Fruit fly (Drosophila melanogaster) whole organism, embryonic: ENCODE results near the gene nudE.

ENCODE experiments used
- Ada2b ChIP-seq: fragments of 200-800 bp; sonication (Bioruptor generic); IDR thresholded peaks from 2 replicates; pipeline ENCODE4 v1.3.6; 2022; ENCODE audit warnings: missing biosample characterization, missing genetic modification characterization
- BEAF-32 ChIP-seq: fragments of 200-800 bp; sonication (Bioruptor generic); optimal IDR thresholded peaks from 3 replicates; lab custom pipeline; 2017; ENCODE audit warnings: missing biosample characterization, missing genetic modification characterization, mild to moderate bottlenecking, moderate library complexity, missing genetic modification reagents
- CG11456 ChIP-seq: fragments of 200-800 bp; sonication (Bioruptor generic); IDR thresholded peaks from 3 replicates; pipeline ENCODE4 v1.3.6; 2022; ENCODE audit warnings: missing biosample characterization, missing genetic modification characterization
- CG13775 ChIP-seq: fragments of 200-800 bp; sonication (Bioruptor generic); optimal IDR thresholded peaks from 3 replicates; lab custom pipeline; 2017; ENCODE audit warnings: missing biosample characterization, mild to moderate bottlenecking, missing genetic modification characterization
- CG14965 ChIP-seq: fragments of 200-800 bp; sonication (Bioruptor generic); optimal IDR thresholded peaks from 2 replicates; lab custom pipeline; 2016; ENCODE audit warnings: missing biosample characterization, missing genetic modification characterization, borderline replicate concordance
- CG17186 ChIP-seq: fragments of 200-800 bp; sonication (Bioruptor generic); optimal IDR thresholded peaks from 3 replicates; lab custom pipeline; 2017; ENCODE audit warnings: missing biosample characterization, missing genetic modification reagents, missing genetic modification characterization
- CG17385 ChIP-seq: fragments of 200-800 bp; sonication (Bioruptor generic); optimal IDR thresholded peaks from 3 replicates; lab custom pipeline; 2018; ENCODE audit warnings: missing biosample characterization, mild to moderate bottlenecking, missing genetic modification characterization
- CG17568 ChIP-seq: fragments of 200-800 bp; sonication (Bioruptor generic); optimal IDR thresholded peaks from 2 replicates; lab custom pipeline; 2018; ENCODE audit warnings: missing biosample characterization, mild to moderate bottlenecking, missing genetic modification characterization, moderate library complexity
- CG18764 ChIP-seq: fragments of 200-800 bp; sonication (Bioruptor generic); optimal IDR thresholded peaks from 3 replicates; lab custom pipeline; 2016; ENCODE audit warnings: missing biosample characterization, missing genetic modification characterization
- CG2199 ChIP-seq: fragments of 200-800 bp; sonication (Bioruptor generic); IDR thresholded peaks from 3 replicates; pipeline ENCODE4 v1.3.6; 2022; ENCODE audit warnings: missing biosample characterization, missing genetic modification characterization
- CG2202 ChIP-seq: fragments of 200-800 bp; sonication (Bioruptor generic); optimal IDR thresholded peaks from 2 replicates; lab custom pipeline; 2018; ENCODE audit warnings: missing biosample characterization, mild to moderate bottlenecking, missing genetic modification characterization
- CG32532 ChIP-seq: fragments of 200-800 bp; sonication (Bioruptor generic); IDR thresholded peaks from 2 replicates; pipeline ENCODE4 v1.3.6; 2022; ENCODE audit warnings: missing biosample characterization, missing genetic modification characterization
- CG32772 ChIP-seq: fragments of 200-800 bp; sonication (Bioruptor generic); IDR thresholded peaks from 2 replicates; pipeline ENCODE4 v1.3.6; 2022; ENCODE audit warnings: missing biosample characterization, missing genetic modification characterization
- CG3838 ChIP-seq: fragments of 200-800 bp; sonication (Bioruptor generic); optimal IDR thresholded peaks from 3 replicates; lab custom pipeline; 2016; ENCODE audit warnings: missing biosample characterization, missing genetic modification characterization
- CG4360 ChIP-seq: fragments of 200-800 bp; sonication (Bioruptor generic); IDR thresholded peaks from 2 replicates; pipeline ENCODE4 v1.3.6; 2022; ENCODE audit warnings: missing biosample characterization, missing genetic modification characterization
- CG4707 ChIP-seq: fragments of 200-800 bp; sonication (Bioruptor generic); optimal IDR thresholded peaks from 2 replicates; lab custom pipeline; 2018; ENCODE audit warnings: missing biosample characterization, mild to moderate bottlenecking, missing genetic modification characterization, moderate library complexity
- CG6791 ChIP-seq: fragments of 200-800 bp; sonication (Bioruptor generic); IDR thresholded peaks from 3 replicates; pipeline ENCODE4 v1.3.6; 2022; ENCODE audit warnings: missing biosample characterization, missing genetic modification characterization; ENCODE audit not compliant: partially characterized antibody
- CG7987 ChIP-seq: fragments of 200-800 bp; sonication (Bioruptor generic); optimal IDR thresholded peaks from 2 replicates; lab custom pipeline; 2018; ENCODE audit warnings: missing biosample characterization, mild to moderate bottlenecking, missing genetic modification characterization, moderate library complexity
- CG8765 ChIP-seq: fragments of 200-800 bp; sonication (Bioruptor generic); IDR thresholded peaks from 2 replicates; pipeline ENCODE4 v1.3.6; 2022; ENCODE audit warnings: missing biosample characterization, missing genetic modification characterization
- CG9609 ChIP-seq: fragments of 200-800 bp; sonication (Bioruptor generic); optimal IDR thresholded peaks from 3 replicates; lab custom pipeline; 2016; ENCODE audit warnings: missing biosample characterization, missing genetic modification characterization
- CG9727 ChIP-seq: fragments of 200-800 bp; sonication (Bioruptor generic); optimal IDR thresholded peaks from 3 replicates; lab custom pipeline; 2017; ENCODE audit warnings: missing biosample characterization, mild to moderate bottlenecking, missing genetic modification characterization
- CrebB ChIP-seq: fragments of 200-800 bp; sonication (Bioruptor generic); optimal IDR thresholded peaks from 3 replicates; lab custom pipeline; 2018; ENCODE audit warnings: missing biosample characterization, mild to moderate bottlenecking, missing genetic modification characterization
- Dp ChIP-seq: fragments of 200-800 bp; sonication (Bioruptor generic); optimal IDR thresholded peaks from 2 replicates; lab custom pipeline; 2018; ENCODE audit warnings: missing biosample characterization, mild to moderate bottlenecking, missing genetic modification characterization, moderate library complexity
- Fer3 ChIP-seq: fragments of 200-800 bp; sonication (Bioruptor generic); optimal IDR thresholded peaks from 2 replicates; lab custom pipeline; 2018; ENCODE audit warnings: missing biosample characterization, mild to moderate bottlenecking, missing genetic modification characterization, moderate library complexity
- Gsc ChIP-seq: fragments of 200-800 bp; sonication (Bioruptor generic); IDR thresholded peaks from 2 replicates; pipeline ENCODE4 v1.3.6; 2022; ENCODE audit warnings: missing biosample characterization, missing genetic modification characterization
- Mad ChIP-seq: fragments of 200-800 bp; sonication (Bioruptor generic); optimal IDR thresholded peaks from 2 replicates; lab custom pipeline; 2016; ENCODE audit warnings: missing biosample characterization, missing genetic modification characterization
- ase ChIP-seq: fragments of 200-800 bp; sonication (Bioruptor generic); IDR thresholded peaks from 3 replicates; pipeline ENCODE4 v1.3.6; 2022; ENCODE audit warnings: missing biosample characterization, missing genetic modification characterization
- fd102C ChIP-seq: fragments of 200-800 bp; sonication (Bioruptor generic); optimal IDR thresholded peaks from 2 replicates; lab custom pipeline; 2018; ENCODE audit warnings: missing biosample characterization, mild to moderate bottlenecking, missing genetic modification characterization, moderate library complexity
- gem ChIP-seq: fragments of 200-800 bp; sonication (Bioruptor generic); optimal IDR thresholded peaks from 2 replicates; lab custom pipeline; 2019; ENCODE audit warnings: missing biosample characterization, mild to moderate bottlenecking, missing genetic modification characterization, moderate library complexity
- lab ChIP-seq: fragments of 200-800 bp; sonication (Bioruptor generic); optimal IDR thresholded peaks from 3 replicates; lab custom pipeline; 2017; ENCODE audit warnings: missing biosample characterization, missing genetic modification characterization, mild to moderate bottlenecking, moderate library complexity, missing genetic modification reagents
- luna ChIP-seq: fragments of 200-800 bp; sonication (Bioruptor generic); optimal IDR thresholded peaks from 2 replicates; lab custom pipeline; 2016; ENCODE audit warnings: missing biosample characterization, missing genetic modification characterization
- nerfin-1 ChIP-seq: fragments of 200-800 bp; sonication (Bioruptor generic); optimal IDR thresholded peaks from 3 replicates; lab custom pipeline; 2019; ENCODE audit warnings: missing biosample characterization, mild to moderate bottlenecking, missing genetic modification characterization, moderate library complexity
- nerfin-2 ChIP-seq: fragments of 200-800 bp; sonication (Bioruptor generic); IDR thresholded peaks from 2 replicates; pipeline ENCODE4 v1.3.6; 2022; ENCODE audit warnings: missing biosample characterization, missing genetic modification characterization; ENCODE audit not compliant: partially characterized antibody
- nmo ChIP-seq: fragments of 200-800 bp; sonication (Bioruptor generic); optimal IDR thresholded peaks from 2 replicates; lab custom pipeline; 2018; ENCODE audit warnings: missing biosample characterization, mild to moderate bottlenecking, missing genetic modification characterization, moderate library complexity
- nom ChIP-seq: fragments of 200-800 bp; sonication (Bioruptor generic); optimal IDR thresholded peaks from 2 replicates; lab custom pipeline; 2017; ENCODE audit warnings: missing biosample characterization, missing genetic modification characterization, mild to moderate bottlenecking, moderate library complexity, missing genetic modification reagents
- pan ChIP-seq, 4 experiments: fragments of >200 bp in 3 of 4; fragments of 200-800 bp in 1 of 4; sonication (Bioruptor generic) in 1 of 4; optimal IDR thresholded peaks in 3 of 4; IDR thresholded peaks in 1 of 4; 2 replicates each; pipeline versions ENCODE4 v1.3.6 to Lab custom; 2017 to 2022; ENCODE audit warnings: missing biosample characterization in 2 of 4, missing genetic modification characterization in 2 of 4, mixed read lengths in 1 of 4
- pros ChIP-seq: fragments of 200-800 bp; sonication (Bioruptor generic); optimal IDR thresholded peaks from 3 replicates; lab custom pipeline; 2019; ENCODE audit warnings: missing biosample characterization, mild to moderate bottlenecking, missing genetic modification characterization, moderate library complexity
- repo ChIP-seq: fragments of 200-800 bp; sonication (Bioruptor generic); optimal IDR thresholded peaks from 2 replicates; lab custom pipeline; 2016; ENCODE audit warnings: missing biosample characterization, missing genetic modification characterization
- salm ChIP-seq: fragments of 200-800 bp; sonication (Bioruptor generic); optimal IDR thresholded peaks from 2 replicates; lab custom pipeline; 2018; ENCODE audit warnings: missing biosample characterization, mild to moderate bottlenecking, missing genetic modification characterization
- sima ChIP-seq: fragments of 200-800 bp; sonication (Bioruptor generic); optimal IDR thresholded peaks from 2 replicates; lab custom pipeline; 2016; ENCODE audit warnings: missing biosample characterization, missing genetic modification characterization
- slbo ChIP-seq: fragments of 200-800 bp; sonication (Bioruptor generic); IDR thresholded peaks from 2 replicates; pipeline ENCODE4 v1.3.6; 2022; ENCODE audit warnings: missing biosample characterization, missing genetic modification characterization
- slp2 ChIP-seq: fragments of 200-800 bp; sonication (Bioruptor generic); optimal IDR thresholded peaks from 2 replicates; lab custom pipeline; 2016; ENCODE audit warnings: missing biosample characterization, missing genetic modification characterization
- sr ChIP-seq: fragments of 200-800 bp; sonication (Bioruptor generic); IDR thresholded peaks from 3 replicates; pipeline ENCODE4 v1.3.6; 2022; ENCODE audit warnings: missing biosample characterization, missing genetic modification characterization
- tio ChIP-seq: fragments of 200-800 bp; sonication (Bioruptor generic); optimal IDR thresholded peaks from 2 replicates; lab custom pipeline; 2017; ENCODE audit warnings: missing biosample characterization, missing genetic modification characterization, inconsistent platforms
- toy ChIP-seq: fragments of 200-800 bp; sonication (Bioruptor generic); IDR thresholded peaks from 2 replicates; pipeline ENCODE4 v1.3.6; 2022; ENCODE audit warnings: missing biosample characterization, missing genetic modification characterization
- ttk ChIP-seq: fragments of 200-800 bp; sonication (Bioruptor generic); IDR thresholded peaks from 2 replicates; pipeline ENCODE4 v2.1.2; 2022; ENCODE audit warnings: missing biosample characterization, missing genetic modification characterization
- twi ChIP-seq: fragments of 200-800 bp; optimal IDR thresholded peaks from 2 replicates; lab custom pipeline; 2019; ENCODE audit warnings: missing biosample characterization, mild to moderate bottlenecking, missing genetic modification characterization, moderate library complexity
- unpg ChIP-seq: fragments of 200-800 bp; sonication (Bioruptor generic); optimal IDR thresholded peaks from 3 replicates; lab custom pipeline; 2018; ENCODE audit warnings: missing biosample characterization, mild to moderate bottlenecking, missing genetic modification characterization, moderate library complexity
- zen2 ChIP-seq: fragments of 200-800 bp; sonication (Bioruptor generic); IDR thresholded peaks from 3 replicates; pipeline ENCODE4 v1.3.6; 2022; ENCODE audit warnings: missing biosample characterization, missing genetic modification characterization; ENCODE audit not compliant: partially characterized antibody

Gene nudE

dm6 chr3L:9853895-9854470 lies 45.1 kb upstream of the nudE start:
- TF ChIP-seq slbo (GFP tag; lab: Robert Waterston, UW), result no peak
- TF ChIP-seq nom, result peak; percentile 9
- no peak for TF ChIP-seq CG9609
- no peak for TF ChIP-seq toy (GFP tag; lab: Robert Waterston, UW)
- peak; percentile 84 for TF ChIP-seq CG4360 (GFP tag; lab: Robert Waterston, UW)
- TF ChIP-seq Ada2b (GFP tag; lab: Robert Waterston, UW), result no peak
- TF ChIP-seq ttk, result peak; percentile 46; the same call in 1 of the 2 replicates
- TF ChIP-seq zen2 (GFP tag; lab: Robert Waterston, UW), result no peak
- no peak for TF ChIP-seq CG7987 (GFP tag; lab: Kevin White, UChicago)
- no peak for TF ChIP-seq CG18764 (GFP tag; lab: Kevin White, UChicago)
- no peak for TF ChIP-seq tio (GFP tag; lab: Kevin White, UChicago)
- no peak for TF ChIP-seq unpg
- no peak for TF ChIP-seq CG17186
- no peak for TF ChIP-seq CG11456 (GFP tag; lab: Robert Waterston, UW)
- TF ChIP-seq CrebB (tag; lab: Kevin White, UChicago), result no peak
- TF ChIP-seq salm, result no peak
- TF ChIP-seq nerfin-1 (tag; lab: Kevin White, UChicago), result peak; percentile 92
- peak; percentile 82 for TF ChIP-seq pros
- no peak for TF ChIP-seq CG3838 (GFP tag; lab: Kevin White, UChicago)
- TF ChIP-seq nerfin-2 (GFP tag; lab: Robert Waterston, UW), result no peak
- TF ChIP-seq CG32532 (GFP tag; lab: Robert Waterston, UW), result no peak
- no peak for TF ChIP-seq ase (GFP tag; lab: Robert Waterston, UW)
- TF ChIP-seq CG32772 (GFP tag; lab: Robert Waterston, UW), result peak; percentile 85
- peak; percentile 23 for TF ChIP-seq CG17385
- peak; percentile 83 for TF ChIP-seq twi (tag; lab: Kevin White, UChicago)
- no peak for TF ChIP-seq CG8765 (GFP tag; lab: Robert Waterston, UW)
- TF ChIP-seq CG2202 (tag; lab: Kevin White, UChicago), result no peak
- TF ChIP-seq luna (GFP tag; lab: Kevin White, UChicago), result no peak
- TF ChIP-seq CG6791 (GFP tag; lab: Robert Waterston, UW), result 0 out of 3 replicates have a peak, but pooled peaks have one; percentile 24
- no peak for TF ChIP-seq BEAF-32 (GFP tag; lab: Kevin White, UChicago)
- no peak for TF ChIP-seq Gsc (GFP tag; lab: Robert Waterston, UW)
- no peak for TF ChIP-seq CG4707
- no peak for TF ChIP-seq pan (optimal IDR thresholded peaks at IDR 0.05; lab: Kevin White, UChicago)
- peak in 1 of 2 experiments; percentile 13 for TF ChIP-seq pan (GFP tag; optimal IDR thresholded peaks at IDR 0.05 in 1 of 2, IDR thresholded peaks at IDR 0.05 in 1 of 2)
- TF ChIP-seq Fer3 (tag; lab: Kevin White, UChicago), result no peak
- peak; percentile 45; the same call in 1 of the 3 replicates for TF ChIP-seq sr (GFP tag; lab: Robert Waterston, UW)
- no peak for TF ChIP-seq slp2 (GFP tag; lab: Kevin White, UChicago)
- TF ChIP-seq nmo (GFP tag; lab: Kevin White, UChicago), result peak; percentile 15
- peak; percentile 85 for TF ChIP-seq CG2199 (GFP tag; lab: Robert Waterston, UW)
- TF ChIP-seq CG13775, result no peak
- TF ChIP-seq repo, result no peak
- TF ChIP-seq gem (tag; lab: Kevin White, UChicago), result no peak
- TF ChIP-seq CG14965 (GFP tag; lab: Kevin White, UChicago), result no peak
- TF ChIP-seq CG17568 (GFP tag; lab: Kevin White, UChicago), result no peak
- TF ChIP-seq lab (GFP tag; lab: Kevin White, UChicago), result no peak
- TF ChIP-seq Mad (GFP tag; lab: Kevin White, UChicago), result no peak
- no peak for TF ChIP-seq Dp
- TF ChIP-seq CG9727 (GFP tag; lab: Kevin White, UChicago), result no peak
- TF ChIP-seq sima (GFP tag; lab: Kevin White, UChicago), result no peak
- no peak for TF ChIP-seq fd102C
